Fruit fly (Drosophila melanogaster): ENCODE results near the gene CG6425.

CG6425 gene

DNA sequence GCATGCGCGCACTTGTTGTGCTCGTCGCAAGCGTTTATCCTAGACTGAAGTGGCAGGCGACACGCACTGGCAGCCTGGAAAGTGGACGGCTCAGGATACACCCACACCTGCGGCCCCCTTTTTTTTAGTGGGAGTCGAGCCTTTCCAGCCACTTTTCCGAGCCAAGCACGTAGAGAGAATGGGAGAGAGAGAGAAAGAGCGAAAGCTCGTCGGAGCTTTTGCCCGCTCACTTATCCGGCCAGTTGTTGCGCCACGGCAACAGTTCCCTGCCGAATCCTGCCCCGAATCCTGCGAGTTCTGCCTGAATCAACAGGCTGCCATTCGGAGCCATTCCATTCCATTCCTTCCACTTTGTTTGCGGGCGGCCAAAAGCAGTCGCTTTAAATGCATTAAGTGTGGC is 35.2 kb downstream of the CG6425 start, which contains the start of gene beat-VII:
Gene beat-VII (minus strand): TSS at position 20 of the 400 bp plus-strand sequence.
- TF ChIP-seq Pif1A (GFP tag; optimal IDR thresholded peaks at IDR 0.05) (no peak), CG32121 (GFP tag; IDR thresholded peaks at IDR 0.05) (no peak), Ets98B (GFP tag; IDR thresholded peaks at IDR 0.05) (no peak), CG13204 (GFP tag; optimal IDR thresholded peaks at IDR 0.05) (peak; percentile 3), CG14655 (GFP tag; optimal IDR thresholded peaks at IDR 0.05) (no peak), gl (tag; optimal IDR thresholded peaks at IDR 0.05) (no peak), CG12605 (GFP tag; IDR thresholded peaks at IDR 0.05) (peak; percentile 80), CG17806 (tag; optimal IDR thresholded peaks at IDR 0.05) (no peak), rn (GFP tag; IDR thresholded peaks at IDR 0.05) (no peak), CG8159 (tag; optimal IDR thresholded peaks at IDR 0.05) (no peak), fd96Ca (GFP tag; IDR thresholded peaks at IDR 0.05) (no peak), Snoo (tag; optimal IDR thresholded peaks at IDR 0.05) (no peak), EcR (GFP tag; optimal IDR thresholded peaks at IDR 0.05) (no peak)

DNA sequence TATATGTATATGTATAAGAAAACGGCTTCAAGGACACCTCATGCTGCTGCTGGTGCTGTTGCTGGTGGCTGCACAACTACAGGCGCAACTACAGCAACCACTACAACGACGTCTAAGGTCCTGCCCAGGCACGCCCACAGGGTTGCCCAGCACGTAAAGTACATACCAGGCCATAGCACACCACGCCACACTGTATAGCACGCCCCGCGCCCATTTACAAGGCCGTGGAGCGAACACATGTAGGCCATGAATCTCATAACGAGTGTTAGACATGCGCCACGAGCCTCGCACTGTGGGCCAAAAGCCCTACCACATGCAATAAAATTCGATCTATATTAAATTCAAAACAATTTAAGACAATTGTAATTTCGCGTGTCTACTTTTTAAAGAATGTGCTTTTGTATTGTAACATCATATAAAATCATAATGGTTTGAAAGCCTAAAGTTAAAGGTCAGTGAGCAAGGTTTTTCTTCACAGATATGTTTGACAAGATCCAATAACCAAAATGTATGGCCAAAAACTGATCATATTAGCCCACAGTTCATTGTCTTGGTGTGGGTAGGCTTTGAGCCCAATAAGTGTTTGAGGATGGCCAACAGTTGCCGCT is 45.6 kb downstream of the CG6425 start:
- TF ChIP-seq CG14655 (GFP tag; optimal IDR thresholded peaks at IDR 0.05) (peak; percentile 15), CG17806 (tag; optimal IDR thresholded peaks at IDR 0.05) (no peak), CG8159 (tag; optimal IDR thresholded peaks at IDR 0.05) (peak; percentile 6)

DNA sequence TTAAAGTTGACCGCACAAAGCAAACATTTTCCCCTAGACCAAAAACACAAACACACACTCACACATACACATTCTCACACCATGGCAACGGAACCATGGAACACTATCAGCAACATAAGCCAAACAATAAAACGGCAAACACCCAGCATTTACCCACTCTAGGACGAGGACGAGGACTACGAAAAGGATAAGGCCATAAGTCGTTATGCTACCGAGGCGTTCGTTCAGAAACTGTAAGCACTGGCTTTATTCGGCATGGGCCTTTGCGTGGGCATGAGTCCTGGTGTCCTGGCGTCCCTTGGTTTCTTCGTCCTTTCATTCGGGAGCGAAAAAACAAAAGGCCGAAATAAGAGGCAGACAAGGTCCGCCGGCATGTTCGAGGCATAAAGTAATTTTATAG is 46.9 kb downstream of the CG6425 start:
- TF ChIP-seq CG13204 (GFP tag; optimal IDR thresholded peaks at IDR 0.05) (no peak), CG14655 (GFP tag; optimal IDR thresholded peaks at IDR 0.05) (no peak), CG10348 (GFP tag; IDR thresholded peaks at IDR 0.05) (no peak), Ets98B (GFP tag; IDR thresholded peaks at IDR 0.05) (no peak), gl (tag; optimal IDR thresholded peaks at IDR 0.05) (no peak)
